Worm (Caenorhabditis elegans) whole organism, early embryonic: Measurements from ENCODE around the gene col-159.

Experiments
- B0310.2 ChIP-seq: sonication (generic microtip); optimal IDR thresholded peaks from 2 replicates; lab custom pipeline; 2016; ENCODE audit warnings: mild to moderate bottlenecking, missing genetic modification characterization, missing compliant biosample characterization
- F13C5.2 ChIP-seq: sonication (generic microtip); optimal IDR thresholded peaks from 2 replicates; lab custom pipeline; 2017; ENCODE audit warnings: mild to moderate bottlenecking, missing genetic modification characterization, inconsistent platforms, missing compliant biosample characterization
- aly-1 ChIP-seq: sonication (generic microtip); optimal IDR thresholded peaks from 2 replicates; lab custom pipeline; 2016; ENCODE audit warnings: missing genetic modification characterization, missing compliant biosample characterization
- ama-1 ChIP-seq: fragments of 150-350 bp; optimal IDR thresholded peaks from 2 replicates; lab custom pipeline; 2014
- ceh-13 ChIP-seq: fragments of 200-800 bp; sonication (Bioruptor generic); optimal IDR thresholded peaks from 2 replicates; lab custom pipeline; 2018; ENCODE audit warnings: mild to moderate bottlenecking, missing genetic modification characterization, missing compliant biosample characterization
- ceh-36 ChIP-seq: sonication (generic microtip); optimal IDR thresholded peaks from 2 replicates; lab custom pipeline; 2016; ENCODE audit warnings: missing genetic modification characterization, inconsistent platforms, missing compliant biosample characterization
- ets-7 ChIP-seq: sonication (generic microtip); optimal IDR thresholded peaks from 2 replicates; lab custom pipeline; 2016; ENCODE audit warnings: missing genotype, missing genetic modification characterization, missing compliant biosample characterization
- flt-1 ChIP-seq: fragments of 200-800 bp; sonication (Bioruptor generic); IDR thresholded peaks from 2 replicates; pipeline ENCODE4 v1.3.6; 2022; ENCODE audit warnings: missing genetic modification characterization, missing compliant biosample characterization
- hmbx-1 ChIP-seq: sonication (generic microtip); optimal IDR thresholded peaks from 2 replicates; lab custom pipeline; 2016; ENCODE audit warnings: mild to moderate bottlenecking, missing genetic modification characterization, missing compliant biosample characterization
- hmg-4 ChIP-seq: fragments of 200-800 bp; sonication (Bioruptor generic); optimal IDR thresholded peaks from 2 replicates; lab custom pipeline; 2018; ENCODE audit warnings: mild to moderate bottlenecking, missing genetic modification characterization, missing compliant biosample characterization
- hnd-1 ChIP-seq: sonication (generic microtip); optimal IDR thresholded peaks from 2 replicates; lab custom pipeline; 2016; ENCODE audit warnings: missing genetic modification characterization, missing compliant biosample characterization
- pes-1 ChIP-seq: fragments of 200-800 bp; sonication (Bioruptor generic); IDR thresholded peaks from 2 replicates; pipeline ENCODE4 v1.3.6; 2022; ENCODE audit warnings: missing genetic modification reagents, missing genetic modification characterization, missing compliant biosample characterization
- scrt-1 ChIP-seq: fragments of 200-800 bp; sonication (Bioruptor generic); IDR thresholded peaks from 2 replicates; pipeline ENCODE4 v1.3.6; 2022; ENCODE audit warnings: missing genetic modification characterization, missing compliant biosample characterization
- sea-1 ChIP-seq: fragments of 200-800 bp; sonication (Bioruptor generic); conservative IDR thresholded peaks from 2 replicates; pipeline ENCODE4 v1.3.6; 2022; ENCODE audit warnings: missing genetic modification characterization, missing compliant biosample characterization
- tbx-11 ChIP-seq: fragments of 200-800 bp; sonication (Bioruptor generic); IDR thresholded peaks from 2 replicates; pipeline ENCODE4 v1.3.6; 2022; ENCODE audit warnings: missing genetic modification characterization, missing compliant biosample characterization
- tbx-37 ChIP-seq: fragments of 200-800 bp; sonication (Bioruptor generic); conservative IDR thresholded peaks from 2 replicates; pipeline ENCODE4 v1.3.6; 2022; ENCODE audit warnings: missing genetic modification reagents, missing genetic modification characterization, missing compliant biosample characterization
- tra-4 ChIP-seq: sonication (generic microtip); optimal IDR thresholded peaks from 2 replicates; lab custom pipeline; 2017; ENCODE audit warnings: missing genetic modification characterization, missing compliant biosample characterization

Gene col-159

DNA sequence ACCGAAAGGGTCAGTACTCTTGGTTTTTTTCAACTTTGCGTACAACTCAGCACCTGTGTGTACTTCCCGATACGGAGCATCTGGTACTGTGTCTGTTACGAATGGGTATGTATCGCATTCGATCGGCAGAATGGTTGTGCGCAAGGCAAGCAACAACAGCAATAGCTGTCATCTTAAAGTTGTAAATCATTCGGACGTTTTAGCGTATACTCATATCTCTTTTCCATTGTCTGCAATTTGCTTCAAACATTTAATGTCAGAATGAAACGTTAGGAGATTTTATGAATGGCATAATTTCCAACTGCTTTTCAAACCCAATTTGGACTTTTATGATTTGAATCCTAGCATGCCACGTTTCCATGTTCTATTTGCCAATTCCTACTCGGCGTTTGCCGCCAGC is 44.9 kb downstream of the col-159 start:
- TF ChIP-seq aly-1 (tag; lab: Kevin White, UChicago) (no peak), ceh-36 (tag; lab: Kevin White, UChicago) (no peak), hmbx-1 (tag; lab: Kevin White, UChicago) (no peak), flt-1 (GFP tag; lab: Robert Waterston, UW) (no peak), ceh-13 (GFP tag; lab: Kevin White, UChicago) (no peak), tbx-11 (GFP tag; lab: Robert Waterston, UW) (no peak), ets-7 (tag; lab: Kevin White, UChicago) (no peak), F13C5.2 (tag; lab: Kevin White, UChicago) (no peak), hmg-4 (no peak), hnd-1 (tag; lab: Kevin White, UChicago) (no peak)

DNA sequence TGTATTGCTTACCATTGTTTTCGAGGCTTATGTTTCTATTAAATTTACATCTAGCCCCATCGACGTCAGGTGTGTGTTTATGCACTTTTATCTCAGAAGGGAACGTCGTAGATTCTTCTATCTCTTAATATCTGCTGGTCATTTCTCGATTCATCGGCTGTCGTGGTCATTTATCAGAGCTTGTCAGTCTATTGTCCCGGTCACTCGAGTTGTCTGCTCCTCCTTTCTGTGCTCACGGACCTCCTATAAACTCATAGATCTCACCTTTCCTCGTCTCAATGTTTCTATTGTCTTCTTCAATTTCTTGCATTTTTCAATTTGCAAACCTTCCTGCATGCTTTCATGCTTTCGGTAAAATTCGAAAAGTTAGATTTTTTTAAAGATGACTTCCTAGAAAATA is 47.8 kb downstream of the col-159 start:
- TF ChIP-seq ceh-13 (GFP tag; lab: Kevin White, UChicago) (no peak), flt-1 (GFP tag; lab: Robert Waterston, UW) (no peak), hmg-4 (no peak), aly-1 (tag; lab: Kevin White, UChicago) (no peak), F13C5.2 (tag; lab: Kevin White, UChicago) (no peak), hmbx-1 (tag; lab: Kevin White, UChicago) (no peak), ets-7 (tag; lab: Kevin White, UChicago) (no peak), tra-4 (tag; lab: Kevin White, UChicago) (no peak), tbx-11 (GFP tag; lab: Robert Waterston, UW) (no peak), ceh-36 (tag; lab: Kevin White, UChicago) (no peak), hnd-1 (tag; lab: Kevin White, UChicago) (no peak), sea-1 (GFP tag; lab: Robert Waterston, UW) (no peak), tbx-37 (GFP tag; lab: Robert Waterston, UW) (no peak), B0310.2 (tag; lab: Kevin White, UChicago) (no peak), pes-1 (GFP tag; lab: Robert Waterston, UW) (no peak), ama-1 (lab: Kevin White, UChicago) (no peak), scrt-1 (no peak)

DNA sequence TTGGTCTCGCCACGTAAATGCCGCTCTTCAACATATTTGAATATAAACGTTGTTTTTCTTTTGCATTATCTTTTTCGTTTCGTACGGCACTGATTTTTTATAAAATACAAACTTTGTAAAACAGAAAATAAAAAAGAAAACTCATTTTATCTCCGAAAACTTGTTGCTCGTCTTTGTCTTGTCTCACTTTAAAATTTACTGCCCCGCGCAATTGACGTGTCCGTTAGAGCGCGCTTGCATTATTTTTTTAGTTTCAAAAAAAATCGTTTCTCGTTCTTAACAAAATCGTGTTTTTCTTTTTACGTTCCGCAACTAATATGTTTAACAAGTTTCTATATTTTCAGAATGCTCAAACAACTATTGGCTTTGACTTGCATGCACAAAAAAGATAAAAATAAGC is 49.4 kb downstream of the col-159 start, which contains the start of gene noca-1:
noca-1 (plus strand) TSS at position 345 of the 400 bp plus-strand sequence.
- TF ChIP-seq pes-1 (GFP tag; lab: Robert Waterston, UW) (no peak), ama-1 (lab: Kevin White, UChicago) (no peak), tra-4 (tag; lab: Kevin White, UChicago) (no peak), ceh-13 (GFP tag; lab: Kevin White, UChicago) (no peak), F13C5.2 (tag; lab: Kevin White, UChicago) (no peak), tbx-37 (GFP tag; lab: Robert Waterston, UW) (no peak), flt-1 (GFP tag; lab: Robert Waterston, UW) (no peak)
